Fruit fly (Drosophila melanogaster): ENCODE data around the gene Cyp12e1.
A peak's percentile ranks its signal among the peaks of the same experiment; 100 is the strongest.

Cyp12e1 gene

DNA sequence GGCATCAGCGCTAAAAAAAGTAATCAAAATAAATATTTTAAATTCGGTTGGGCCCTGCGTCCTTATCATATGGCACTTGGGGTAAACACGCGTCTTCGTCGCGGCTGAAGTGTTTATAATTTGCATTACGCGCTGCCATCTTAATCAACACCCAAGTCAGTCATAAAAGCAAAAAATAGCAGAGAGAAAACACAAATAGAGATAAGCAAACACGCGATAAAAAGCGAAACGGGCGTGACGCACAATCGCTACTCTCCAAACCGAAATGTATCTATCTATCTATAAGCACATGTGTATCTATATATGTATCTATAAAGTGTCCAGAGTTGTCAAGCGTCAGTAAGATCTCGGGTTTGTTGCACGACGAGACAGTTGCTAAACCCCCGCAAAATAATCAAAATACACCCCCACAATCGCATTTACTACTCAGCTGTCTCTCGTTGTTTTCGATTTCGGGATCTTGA is 43.6 kb upstream of the Cyp12e1 start:
- peak; percentile 87 for TF ChIP-seq h (GFP tag; optimal IDR thresholded peaks at IDR 0.05)
- peak in 1 of 2 experiments; percentile 34 for TF ChIP-seq foxo (GFP tag; optimal IDR thresholded peaks at IDR 0.05)
- no peak for TF ChIP-seq Hr78 (GFP tag; optimal IDR thresholded peaks at IDR 0.05)
- TF ChIP-seq sv (GFP tag; optimal IDR thresholded peaks at IDR 0.05): no peak
- TF ChIP-seq Mio (GFP tag; optimal IDR thresholded peaks at IDR 0.05): no peak
- no peak for TF ChIP-seq usp (GFP tag; optimal IDR thresholded peaks at IDR 0.05)
- peak; percentile 42 for TF ChIP-seq Rel (GFP tag; optimal IDR thresholded peaks at IDR 0.05)
- TF ChIP-seq Rel (tag; optimal IDR thresholded peaks at IDR 0.05): peak; percentile 78
- TF ChIP-seq fru (GFP tag; optimal IDR thresholded peaks at IDR 0.05): peak; percentile 39
- TF ChIP-seq tai (GFP tag; optimal IDR thresholded peaks at IDR 0.05): peak; percentile 49
- peak; percentile 45 for TF ChIP-seq CrebA (GFP tag; optimal IDR thresholded peaks at IDR 0.05; ENCODE audit: borderline replicate concordance)
- TF ChIP-seq Dif (GFP tag; optimal IDR thresholded peaks at IDR 0.05; ENCODE audit: partially characterized antibody): no peak
- peak; percentile 67 for TF ChIP-seq brk (GFP tag; optimal IDR thresholded peaks at IDR 0.05)
- TF ChIP-seq rgr (GFP tag; optimal IDR thresholded peaks at IDR 0.05): peak; percentile 56
- no peak for TF ChIP-seq Vsx2 (GFP tag; optimal IDR thresholded peaks at IDR 0.05; ENCODE audit: partially characterized antibody)
- TF ChIP-seq lola (GFP tag; optimal IDR thresholded peaks at IDR 0.05): no peak
- peak; percentile 36 for TF ChIP-seq psq (GFP tag; optimal IDR thresholded peaks at IDR 0.05)
- TF ChIP-seq Jra (GFP tag; optimal IDR thresholded peaks at IDR 0.05): peak; percentile 53
- TF ChIP-seq Abd-B (GFP tag; optimal IDR thresholded peaks at IDR 0.05): no peak
- peak; percentile 88 for TF ChIP-seq Hr83 (GFP tag; optimal IDR thresholded peaks at IDR 0.05; ENCODE audit: poor library complexity, severe bottlenecking)
- TF ChIP-seq OdsH (GFP tag; optimal IDR thresholded peaks at IDR 0.05): peak; percentile 58
- TF ChIP-seq br (GFP tag; optimal IDR thresholded peaks at IDR 0.05): peak; percentile 73
- TF ChIP-seq HLH106 (tag; optimal IDR thresholded peaks at IDR 0.05): peak; percentile 23
- TF ChIP-seq CG32264 (GFP tag; optimal IDR thresholded peaks at IDR 0.05): peak; percentile 55
- peak; percentile 71 for TF ChIP-seq sage (GFP tag; optimal IDR thresholded peaks at IDR 0.05)
- TF ChIP-seq CG9705 (GFP tag; optimal IDR thresholded peaks at IDR 0.05): peak; percentile 32
- TF ChIP-seq Sp1 (GFP tag; optimal IDR thresholded peaks at IDR 0.05): peak; percentile 28
- peak; percentile 7 for TF ChIP-seq ey (GFP tag; optimal IDR thresholded peaks at IDR 0.05)
- TF ChIP-seq Hnf4 (GFP tag; optimal IDR thresholded peaks at IDR 0.05): peak; percentile 64

DNA sequence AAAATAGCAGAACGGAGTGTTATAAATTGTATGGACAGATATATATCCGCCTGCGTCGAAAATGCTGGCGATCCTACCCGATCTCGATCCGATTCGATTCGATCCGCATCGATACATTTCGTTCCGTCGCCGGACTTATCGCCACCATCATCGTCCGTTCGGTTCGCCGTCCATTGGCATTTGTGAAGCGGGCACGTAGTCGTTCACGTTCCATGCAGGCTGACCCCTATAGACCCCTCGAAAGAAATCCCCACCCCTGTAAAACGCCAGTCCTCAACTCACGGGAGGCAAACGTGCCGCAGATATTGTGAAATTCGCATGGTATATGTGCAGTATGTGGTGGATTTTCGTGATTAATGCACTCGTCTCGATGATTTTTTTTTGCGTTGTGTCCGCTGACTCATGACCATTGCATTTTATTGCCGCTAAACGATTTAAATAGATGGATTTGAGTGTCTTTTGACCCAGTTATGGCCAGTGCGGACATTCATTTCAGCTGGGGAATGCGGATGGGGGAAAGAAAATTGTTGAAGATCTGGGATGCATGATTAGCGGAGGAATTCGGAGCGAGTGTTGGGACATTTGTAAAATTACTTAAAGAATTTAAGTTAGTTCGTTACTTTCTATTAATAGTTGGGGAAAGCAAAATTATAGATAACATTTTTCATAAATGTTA is 42.6 kb upstream of the Cyp12e1 start:
- TF ChIP-seq br (GFP tag; optimal IDR thresholded peaks at IDR 0.05) (peak; percentile 42), Rel (GFP tag; optimal IDR thresholded peaks at IDR 0.05) (no peak), Rel (tag; optimal IDR thresholded peaks at IDR 0.05) (peak; percentile 97), h (GFP tag; optimal IDR thresholded peaks at IDR 0.05) (peak; percentile 14), Hr83 (GFP tag; optimal IDR thresholded peaks at IDR 0.05; ENCODE audit: poor library complexity, severe bottlenecking) (no peak), Sp1 (GFP tag; optimal IDR thresholded peaks at IDR 0.05) (peak; percentile 6)

DNA sequence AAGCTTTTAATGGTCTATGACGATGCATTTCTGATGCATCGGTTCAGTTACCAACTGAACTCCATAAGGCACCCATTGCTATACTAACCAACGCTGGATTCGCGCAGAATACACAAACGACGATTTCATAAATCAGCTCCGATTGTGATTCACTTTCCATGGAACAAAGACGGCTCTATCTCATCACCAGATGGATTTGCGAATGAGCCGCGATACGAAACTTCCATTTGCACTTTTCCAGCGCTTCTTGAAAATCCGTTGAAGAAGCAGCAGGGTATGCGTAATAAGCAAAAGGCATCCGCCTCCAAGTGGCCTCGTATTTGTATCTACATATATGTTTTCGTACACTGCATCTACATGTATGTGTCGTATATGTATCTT is 42.1 kb upstream of the Cyp12e1 start:
- TF ChIP-seq Abd-B (GFP tag; optimal IDR thresholded peaks at IDR 0.05) (no peak), Dfd (GFP tag; optimal IDR thresholded peaks at IDR 0.05) (no peak), woc (GFP tag; optimal IDR thresholded peaks at IDR 0.05) (no peak), lola (GFP tag; optimal IDR thresholded peaks at IDR 0.05) (no peak), rgr (GFP tag; optimal IDR thresholded peaks at IDR 0.05) (no peak), HLH106 (tag; optimal IDR thresholded peaks at IDR 0.05) (no peak), fru (GFP tag; optimal IDR thresholded peaks at IDR 0.05) (no peak), CrebA (GFP tag; optimal IDR thresholded peaks at IDR 0.05; ENCODE audit: borderline replicate concordance) (no peak), br (GFP tag; optimal IDR thresholded peaks at IDR 0.05) (no peak), Hr83 (GFP tag; optimal IDR thresholded peaks at IDR 0.05; ENCODE audit: poor library complexity, severe bottlenecking) (peak; percentile 16), Rel (GFP tag; optimal IDR thresholded peaks at IDR 0.05) (no peak), Rel (tag; optimal IDR thresholded peaks at IDR 0.05) (peak; percentile 38), sage (GFP tag; optimal IDR thresholded peaks at IDR 0.05) (no peak), psq (GFP tag; optimal IDR thresholded peaks at IDR 0.05) (no peak), tai (GFP tag; optimal IDR thresholded peaks at IDR 0.05) (no peak), dmrt93B (GFP tag; optimal IDR thresholded peaks at IDR 0.05) (no peak), Vsx2 (GFP tag; optimal IDR thresholded peaks at IDR 0.05; ENCODE audit: partially characterized antibody) (no peak), Hr78 (GFP tag; optimal IDR thresholded peaks at IDR 0.05) (no peak)
